Fruit fly (Drosophila melanogaster) whole organism, embryonic: ENCODE data around the gene Yp1.

Experiments used
- ATbp ChIP-seq: fragments of 200-800 bp; sonication (Bioruptor generic); optimal IDR thresholded peaks from 2 replicates; lab custom pipeline; 2017; ENCODE audit warnings: missing biosample characterization, mild to moderate bottlenecking, missing genetic modification characterization, missing genetic modification reagents
- CG10565 ChIP-seq: fragments of 200-800 bp; sonication (Bioruptor generic); optimal IDR thresholded peaks from 3 replicates; lab custom pipeline; 2016; ENCODE audit warnings: missing biosample characterization, mild to moderate bottlenecking, missing genetic modification characterization
- CG11085 ChIP-seq: fragments of 200-800 bp; sonication (Bioruptor generic); IDR thresholded peaks from 2 replicates; pipeline ENCODE4 v1.3.6; 2022; ENCODE audit warnings: missing biosample characterization, missing genetic modification characterization
- CG11398 ChIP-seq: fragments of 200-800 bp; sonication (Bioruptor generic); optimal IDR thresholded peaks from 2 replicates; lab custom pipeline; 2016; ENCODE audit warnings: missing biosample characterization, missing genetic modification characterization
- CG12155 ChIP-seq: fragments of 200-800 bp; sonication (Bioruptor generic); optimal IDR thresholded peaks from 3 replicates; lab custom pipeline; 2016; ENCODE audit warnings: missing biosample characterization, missing genetic modification characterization
- CG12391 ChIP-seq: fragments of 200-800 bp; sonication (Bioruptor generic); optimal IDR thresholded peaks from 3 replicates; lab custom pipeline; 2018; ENCODE audit warnings: missing biosample characterization, mild to moderate bottlenecking, missing genetic modification characterization, moderate library complexity
- CG13123 ChIP-seq: fragments of 200-800 bp; sonication (Bioruptor generic); optimal IDR thresholded peaks from 2 replicates; lab custom pipeline; 2016; ENCODE audit warnings: missing biosample characterization, missing genetic modification characterization
- CG15479 ChIP-seq: fragments of 200-800 bp; sonication (Bioruptor generic); optimal IDR thresholded peaks from 3 replicates; lab custom pipeline; 2019; ENCODE audit warnings: missing biosample characterization, mild to moderate bottlenecking, missing genetic modification characterization, moderate library complexity
- CG1647 ChIP-seq: fragments of 200-800 bp; sonication (Bioruptor generic); optimal IDR thresholded peaks from 3 replicates; lab custom pipeline; 2016; ENCODE audit warnings: missing biosample characterization, missing genetic modification characterization
- CG17829 ChIP-seq: fragments of 200-800 bp; optimal IDR thresholded peaks from 2 replicates; lab custom pipeline; 2019; ENCODE audit warnings: missing biosample characterization, mild to moderate bottlenecking, missing genetic modification characterization, moderate library complexity
- CG2120 ChIP-seq: fragments of 200-800 bp; sonication (Bioruptor generic); optimal IDR thresholded peaks from 3 replicates; lab custom pipeline; 2016; ENCODE audit warnings: missing biosample characterization, missing genetic modification characterization
- CG31441 ChIP-seq: fragments of 200-800 bp; sonication (Bioruptor generic); IDR thresholded peaks from 2 replicates; pipeline ENCODE4 v1.3.6; 2022; ENCODE audit warnings: missing biosample characterization, missing genetic modification characterization
- CG32532 ChIP-seq: fragments of 200-800 bp; sonication (Bioruptor generic); IDR thresholded peaks from 2 replicates; pipeline ENCODE4 v1.3.6; 2022; ENCODE audit warnings: missing biosample characterization, missing genetic modification characterization
- CG32767 ChIP-seq: fragments of 200-800 bp; sonication (Bioruptor generic); IDR thresholded peaks from 2 replicates; pipeline ENCODE4 v1.3.6; 2022; ENCODE audit warnings: missing biosample characterization, missing genetic modification characterization
- CG9797 ChIP-seq: fragments of 200-800 bp; sonication (Bioruptor generic); optimal IDR thresholded peaks from 3 replicates; lab custom pipeline; 2018; ENCODE audit warnings: missing biosample characterization, mild to moderate bottlenecking, missing genetic modification characterization
- CrebB ChIP-seq: fragments of 200-800 bp; sonication (Bioruptor generic); optimal IDR thresholded peaks from 3 replicates; lab custom pipeline; 2018; ENCODE audit warnings: missing biosample characterization, mild to moderate bottlenecking, missing genetic modification characterization
- D19B ChIP-seq: fragments of 200-800 bp; sonication (Bioruptor generic); optimal IDR thresholded peaks from 2 replicates; lab custom pipeline; 2017; ENCODE audit warnings: missing biosample characterization, mild to moderate bottlenecking, missing genetic modification characterization
- Dad ChIP-seq: fragments of 200-800 bp; sonication (Bioruptor generic); optimal IDR thresholded peaks from 3 replicates; lab custom pipeline; 2016; ENCODE audit warnings: missing biosample characterization, missing genetic modification characterization
- Dfd ChIP-seq, 2 experiments: fragments of >200 bp; optimal IDR thresholded peaks; 2 replicates each; lab custom pipeline; 2017; ENCODE audit warnings: missing biosample characterization in 2 of 2, missing genetic modification characterization in 2 of 2
- Ets97D ChIP-seq: fragments of 200-800 bp; sonication (Bioruptor generic); optimal IDR thresholded peaks from 3 replicates; lab custom pipeline; 2016; ENCODE audit warnings: missing biosample characterization, missing genetic modification characterization
- Fer1 ChIP-seq: fragments of 200-800 bp; sonication (Bioruptor generic); optimal IDR thresholded peaks from 2 replicates; lab custom pipeline; 2017; ENCODE audit warnings: missing biosample characterization, mild to moderate bottlenecking, missing genetic modification characterization
- HmgZ ChIP-seq: fragments of 200-800 bp; sonication (Bioruptor generic); optimal IDR thresholded peaks from 2 replicates; lab custom pipeline; 2018; ENCODE audit warnings: missing biosample characterization, mild to moderate bottlenecking, missing genetic modification characterization
- Hr3 ChIP-seq: fragments of 200-800 bp; sonication (Bioruptor generic); optimal IDR thresholded peaks from 3 replicates; lab custom pipeline; 2016; ENCODE audit warnings: missing biosample characterization, missing genetic modification characterization
- Hr78 ChIP-seq, 2 experiments: fragments of 200-800 bp in 1 of 2; fragments of >200 bp in 1 of 2; sonication (Bioruptor generic) in 1 of 2; optimal IDR thresholded peaks; 2 replicates each; lab custom pipeline; 2017 to 2019; ENCODE audit warnings: missing biosample characterization in 2 of 2, missing genetic modification characterization in 2 of 2, mild to moderate bottlenecking in 1 of 2, moderate library complexity in 1 of 2
- Med ChIP-seq: fragments of 200-800 bp; sonication (Bioruptor generic); peaks from one replicate; lab custom pipeline; 2016; ENCODE audit warnings: missing biosample characterization, missing genetic modification characterization, mild to moderate bottlenecking, inconsistent platforms, moderate library complexity
- NC2β ChIP-seq: fragments of 200-800 bp; sonication (Bioruptor generic); optimal IDR thresholded peaks from 2 replicates; lab custom pipeline; 2016; ENCODE audit warnings: missing biosample characterization, missing genetic modification characterization
- Nf-YA ChIP-seq: fragments of 200-800 bp; sonication (Bioruptor generic); IDR thresholded peaks from 2 replicates; pipeline ENCODE4 v1.3.6; 2022; ENCODE audit warnings: missing biosample characterization, missing genetic modification characterization
- Ravus ChIP-seq: fragments of 200-800 bp; sonication (Bioruptor generic); IDR thresholded peaks from 2 replicates; pipeline ENCODE4 v1.3.6; 2022; ENCODE audit warnings: missing biosample characterization, missing genetic modification characterization
- Rx ChIP-seq: fragments of 200-800 bp; sonication (Bioruptor generic); IDR thresholded peaks from 2 replicates; pipeline ENCODE4 v1.3.6; 2022; ENCODE audit warnings: missing biosample characterization, missing genetic modification characterization
- Spps ChIP-seq: fragments of 200-800 bp; sonication (Bioruptor generic); optimal IDR thresholded peaks from 2 replicates; lab custom pipeline; 2018; ENCODE audit warnings: missing biosample characterization, mild to moderate bottlenecking, missing genetic modification characterization
- Sry-β ChIP-seq: fragments of 200-800 bp; sonication (Bioruptor generic); optimal IDR thresholded peaks from 2 replicates; lab custom pipeline; 2018; ENCODE audit warnings: missing biosample characterization, mild to moderate bottlenecking, missing genetic modification characterization, moderate library complexity
- Ssrp ChIP-seq: fragments of 200-800 bp; sonication (Bioruptor generic); optimal IDR thresholded peaks from 2 replicates; lab custom pipeline; 2018; ENCODE audit warnings: missing biosample characterization, mild to moderate bottlenecking, missing genetic modification characterization, moderate library complexity
- aop ChIP-seq: fragments of 200-800 bp; sonication (Bioruptor generic); IDR thresholded peaks from 2 replicates; pipeline ENCODE4 v1.3.6; 2022; ENCODE audit warnings: missing biosample characterization, missing genetic modification characterization
- bsh ChIP-seq, 2 experiments: fragments of 200-800 bp; sonication (Bioruptor generic); optimal IDR thresholded peaks; 2 replicates each; lab custom pipeline; 2017 to 2018; ENCODE audit warnings: mild to moderate bottlenecking in 2 of 2, missing biosample characterization in 2 of 2, missing genetic modification characterization in 2 of 2, moderate library complexity in 1 of 2
- crp ChIP-seq, 2 experiments: fragments of 200-800 bp; sonication (Bioruptor generic); optimal IDR thresholded peaks; 2 replicates in 1 of 2; 3 replicates in 1 of 2; lab custom pipeline; 2017; ENCODE audit warnings: missing biosample characterization in 2 of 2, missing genetic modification characterization in 2 of 2, mild to moderate bottlenecking in 1 of 2, moderate library complexity in 1 of 2
- ewg ChIP-seq: fragments of 200-800 bp; sonication (Bioruptor generic); optimal IDR thresholded peaks from 3 replicates; lab custom pipeline; 2017; ENCODE audit warnings: mild to moderate bottlenecking, missing biosample characterization, missing genetic modification reagents, missing genetic modification characterization
- eyg ChIP-seq: fragments of 200-800 bp; sonication (Bioruptor generic); optimal IDR thresholded peaks from 3 replicates; lab custom pipeline; 2016; ENCODE audit warnings: missing biosample characterization, missing genetic modification characterization
- fd102C ChIP-seq: fragments of 200-800 bp; sonication (Bioruptor generic); optimal IDR thresholded peaks from 2 replicates; lab custom pipeline; 2018; ENCODE audit warnings: missing biosample characterization, mild to moderate bottlenecking, missing genetic modification characterization, moderate library complexity
- fru ChIP-seq: fragments of >200 bp; optimal IDR thresholded peaks from 2 replicates; lab custom pipeline; 2017
- gcm2 ChIP-seq: fragments of 200-800 bp; sonication (Bioruptor generic); optimal IDR thresholded peaks from 2 replicates; lab custom pipeline; 2016; ENCODE audit warnings: missing biosample characterization, missing genetic modification characterization
- gem ChIP-seq: fragments of 200-800 bp; sonication (Bioruptor generic); optimal IDR thresholded peaks from 2 replicates; lab custom pipeline; 2019; ENCODE audit warnings: missing biosample characterization, mild to moderate bottlenecking, missing genetic modification characterization, moderate library complexity
- inv ChIP-seq: fragments of 200-800 bp; sonication (Bioruptor generic); IDR thresholded peaks from 2 replicates; pipeline ENCODE4 v1.3.6; 2022; ENCODE audit warnings: missing biosample characterization, missing genetic modification characterization; ENCODE audit not compliant: partially characterized antibody
- lmd ChIP-seq: fragments of 200-800 bp; sonication (Bioruptor generic); IDR thresholded peaks from 2 replicates; pipeline ENCODE4 v1.3.6; 2022; ENCODE audit warnings: missing biosample characterization, missing genetic modification characterization
- lov ChIP-seq, 2 experiments: fragments of 200-800 bp in 1 of 2; fragments of >200 bp in 1 of 2; sonication (Bioruptor generic) in 1 of 2; IDR thresholded peaks in 1 of 2; optimal IDR thresholded peaks in 1 of 2; 2 replicates in 1 of 2; 3 replicates in 1 of 2; pipeline versions ENCODE4 v1.3.6 to Lab custom; 2017 to 2022; ENCODE audit warnings: missing biosample characterization in 1 of 2, missing genetic modification characterization in 1 of 2
- nom ChIP-seq: fragments of 200-800 bp; sonication (Bioruptor generic); optimal IDR thresholded peaks from 2 replicates; lab custom pipeline; 2017; ENCODE audit warnings: missing biosample characterization, missing genetic modification characterization, mild to moderate bottlenecking, moderate library complexity, missing genetic modification reagents
- psq ChIP-seq: fragments of 200-800 bp; sonication (Bioruptor generic); optimal IDR thresholded peaks from 2 replicates; lab custom pipeline; 2017; ENCODE audit warnings: missing biosample characterization, missing genetic modification characterization
- ro ChIP-seq: fragments of 200-800 bp; sonication (Bioruptor generic); IDR thresholded peaks from 2 replicates; pipeline ENCODE4 v1.3.6; 2022; ENCODE audit warnings: missing biosample characterization, missing genetic modification characterization
- row ChIP-seq: fragments of 200-800 bp; sonication (Bioruptor generic); IDR thresholded peaks from 3 replicates; pipeline ENCODE4 v1.3.6; 2022; ENCODE audit warnings: missing biosample characterization, missing genetic modification characterization
- sob ChIP-seq: fragments of 200-800 bp; sonication (Bioruptor generic); IDR thresholded peaks from 2 replicates; pipeline ENCODE4 v1.3.6; 2022; ENCODE audit warnings: missing biosample characterization, missing genetic modification characterization
- ttk ChIP-seq: fragments of 200-800 bp; sonication (Bioruptor generic); IDR thresholded peaks from 2 replicates; pipeline ENCODE4 v2.1.2; 2022; ENCODE audit warnings: missing biosample characterization, missing genetic modification characterization
- zfh1 ChIP-seq: fragments of 200-800 bp; sonication (Bioruptor generic); IDR thresholded peaks from 3 replicates; pipeline ENCODE4 v1.3.6; 2022; ENCODE audit warnings: missing biosample characterization, missing genetic modification characterization

The Yp1 gene

DNA sequence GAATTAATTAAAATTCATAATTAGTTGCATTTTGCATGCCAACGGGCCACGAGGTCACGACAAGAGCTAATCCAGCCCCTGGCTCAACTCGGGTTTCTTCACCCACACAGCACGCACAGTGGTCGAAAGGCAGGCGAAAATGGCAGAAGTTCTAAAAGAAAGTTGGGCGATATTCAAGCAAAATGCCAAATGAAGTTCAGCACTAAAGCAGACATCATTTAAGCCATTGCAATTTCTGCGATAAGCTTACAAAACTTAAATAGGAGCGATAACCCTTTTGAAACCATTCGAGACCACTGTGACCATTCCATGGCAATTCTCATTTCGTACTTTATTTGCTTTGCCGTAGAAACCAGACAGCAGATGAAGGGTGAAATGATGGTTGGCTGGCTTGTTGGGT, 13.9 kb downstream of the Yp1 start (continued):
- TF ChIP-seq Hr78 (GFP tag; optimal IDR thresholded peaks at IDR 0.05; lab: Kevin White, UChicago) (no peak), CG1647 (GFP tag; lab: Kevin White, UChicago) (no peak), sob (GFP tag; lab: Robert Waterston, UW) (peak; percentile 28; the same call in 1 of the 2 replicates), inv (no peak), NC2β (GFP tag; lab: Kevin White, UChicago) (no peak), Dad (GFP tag; lab: Kevin White, UChicago) (no peak), eyg (no peak), ro (GFP tag; lab: Robert Waterston, UW) (no peak), gem (tag; lab: Kevin White, UChicago) (peak; percentile 66), bsh (GFP tag; optimal IDR thresholded peaks at IDR 0.05; lab: Kevin White, UChicago) (peak; percentile 10 to 64), zfh1 (GFP tag; lab: Robert Waterston, UW) (peak; percentile 71), lmd (GFP tag; lab: Robert Waterston, UW) (no peak; the same call in 1 of the 2 replicates), fru (lab: Kevin White, UChicago) (no peak), D19B (GFP tag; lab: Kevin White, UChicago) (no peak), CG2120 (GFP tag; lab: Kevin White, UChicago) (peak; percentile 45), CrebB (no peak), Dfd (GFP tag; optimal IDR thresholded peaks at IDR 0.05; lab: Kevin White, UChicago) (no peak), Fer1 (GFP tag; lab: Kevin White, UChicago) (no peak), gcm2 (GFP tag; lab: Kevin White, UChicago) (no peak), ATbp (GFP tag; lab: Kevin White, UChicago) (peak; percentile 37), Ssrp (tag; lab: Kevin White, UChicago) (peak; percentile 44), CG17829 (tag; lab: Kevin White, UChicago) (no peak), CG32532 (GFP tag; lab: Robert Waterston, UW) (peak; percentile 56; the same call in 1 of the 2 replicates), CG9797 (GFP tag; lab: Kevin White, UChicago) (no peak), Spps (no peak), Ets97D (GFP tag; lab: Kevin White, UChicago) (no peak), CG32767 (GFP tag; lab: Robert Waterston, UW) (no peak), crp (GFP tag; optimal IDR thresholded peaks at IDR 0.05; lab: Kevin White, UChicago) (no peak), lov (optimal IDR thresholded peaks at IDR 0.05; lab: Kevin White, UChicago) (no peak), lov (GFP tag; IDR thresholded peaks at IDR 0.05; lab: Robert Waterston, UW) (no peak), Sry-β (GFP tag; lab: Kevin White, UChicago) (no peak), Hr3 (GFP tag; lab: Kevin White, UChicago) (no peak), CG12155 (peak; percentile 7), CG13123 (GFP tag; lab: Kevin White, UChicago) (no peak), Rx (GFP tag; lab: Robert Waterston, UW) (peak; percentile 25; the same call in 1 of the 2 replicates), Nf-YA (GFP tag; lab: Robert Waterston, UW) (no peak), CG12391 (tag; lab: Kevin White, UChicago) (peak; percentile 34), CG11085 (no peak), CG10565 (GFP tag; lab: Kevin White, UChicago) (no peak), ttk (GFP tag; lab: Robert Waterston, UW) (peak; percentile 44; the same call in 1 of the 2 replicates), Med (GFP tag; lab: Kevin White, UChicago) (no peak), row (GFP tag; lab: Robert Waterston, UW) (peak; percentile 70), psq (GFP tag; lab: Kevin White, UChicago) (no peak), nom (GFP tag; lab: Kevin White, UChicago) (no peak), aop (GFP tag; lab: Robert Waterston, UW) (no peak), Ravus (GFP tag; lab: Robert Waterston, UW) (no peak), fd102C (GFP tag; lab: Kevin White, UChicago) (no peak), CG11398 (GFP tag; lab: Kevin White, UChicago) (no peak), CG15479 (no peak), CG31441 (peak; percentile 47; the same call in 1 of the 2 replicates), ewg (GFP tag; lab: Kevin White, UChicago) (peak; percentile 21), HmgZ (no peak)
